Fruit fly (Drosophila melanogaster) S2 (cell line): ENCODE data around the gene CG11714.

Source experiments
- CG8478 ChIP-seq: fragments of >200 bp; optimal IDR thresholded peaks from 2 replicates; lab custom pipeline; 2018
- CTCF ChIP-seq, 2 experiments: fragments of >200 bp; optimal IDR thresholded peaks; 2 replicates each; lab custom pipeline; 2018

The CG11714 gene

dm6 chr3L:11493090-11493807 lies 29.3 kb downstream of the CG11714 start:
- TF ChIP-seq CG8478 (lab: Kevin White, UChicago) (no peak), CTCF (optimal IDR thresholded peaks at IDR 0.05; lab: Kevin White, UChicago) (no peak)

- no peak for TF ChIP-seq CTCF (optimal IDR thresholded peaks at IDR 0.05; lab: Kevin White, UChicago)
- no peak for TF ChIP-seq CG8478 (lab: Kevin White, UChicago)
These were observed 30.1 kb downstream of the CG11714 start for dm6 chr3L:11492457-11492856.

DNA sequence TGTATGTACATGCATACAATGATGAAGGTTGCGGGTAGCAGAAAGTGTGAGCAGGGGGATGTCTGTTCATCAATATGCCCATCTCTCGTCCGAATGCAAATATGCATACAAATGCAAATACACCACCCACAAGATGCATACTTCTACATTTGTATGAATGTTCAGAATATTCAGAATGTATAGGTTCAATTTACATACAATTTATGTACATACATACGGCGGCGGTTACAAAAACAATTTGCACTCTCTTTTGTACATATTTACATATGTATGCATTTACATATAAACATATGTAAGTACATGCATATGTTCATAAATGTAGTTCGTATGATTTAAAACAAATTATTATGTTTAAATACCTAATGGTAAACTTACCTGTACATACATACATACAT lies 30.6 kb downstream of the CG11714 start:
- no peak for TF ChIP-seq CTCF (optimal IDR thresholded peaks at IDR 0.05; lab: Kevin White, UChicago)
- no peak for TF ChIP-seq CG8478 (lab: Kevin White, UChicago)

dm6 chr3L:11491222-11491873 lies 31.2 kb downstream of the CG11714 start:
- TF ChIP-seq CG8478 (lab: Kevin White, UChicago) = no peak
- no peak for TF ChIP-seq CTCF (optimal IDR thresholded peaks at IDR 0.05; lab: Kevin White, UChicago)

- TF ChIP-seq CTCF (optimal IDR thresholded peaks at IDR 0.05; lab: Kevin White, UChicago) (no peak), CG8478 (lab: Kevin White, UChicago) (no peak)
These were observed 32.0 kb downstream of the CG11714 start for dm6 chr3L:11490539-11490938.

DNA sequence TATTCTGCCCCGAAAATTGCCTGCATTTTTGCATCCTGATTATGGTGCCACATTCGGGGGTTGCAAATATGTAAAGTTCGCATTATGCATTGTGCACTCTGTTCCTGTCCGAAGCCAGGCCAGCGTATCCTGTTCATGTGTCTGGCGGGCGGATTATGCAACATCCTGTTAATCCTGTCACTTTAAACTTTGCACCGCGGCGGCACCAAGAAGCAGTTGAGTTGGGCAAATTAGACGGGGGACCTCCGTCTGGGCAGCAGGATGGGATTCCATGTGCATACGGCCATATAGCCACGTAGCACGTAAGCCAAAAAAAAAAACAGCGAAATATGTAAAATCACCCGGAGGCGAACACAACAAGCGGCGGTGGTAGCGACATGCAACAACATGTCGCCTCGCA lies 33.0 kb downstream of the CG11714 start:
- TF ChIP-seq CTCF (optimal IDR thresholded peaks at IDR 0.05; lab: Kevin White, UChicago) (no peak), CG8478 (lab: Kevin White, UChicago) (no peak)

DNA sequence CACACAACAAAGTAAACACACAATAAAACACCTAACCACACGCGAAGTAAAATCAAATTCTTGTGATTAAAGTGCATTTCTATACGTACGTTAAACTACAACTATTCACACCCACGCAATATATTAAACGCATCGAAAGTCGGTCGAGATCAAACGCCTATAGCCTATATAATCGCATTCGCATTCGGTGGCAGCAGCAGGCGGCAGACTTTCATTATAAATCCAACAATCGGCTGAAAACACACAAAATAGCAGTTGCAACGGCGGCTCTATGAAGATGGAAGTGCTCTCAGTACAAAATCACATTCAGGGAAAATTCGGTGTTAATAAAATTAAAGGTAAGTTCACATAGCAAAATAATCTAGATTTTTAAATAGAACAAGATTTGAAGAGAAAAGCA lies 34.2 kb downstream of the CG11714 start:
- TF ChIP-seq CTCF (optimal IDR thresholded peaks at IDR 0.05; lab: Kevin White, UChicago) = no peak
- no peak for TF ChIP-seq CG8478 (lab: Kevin White, UChicago)

DNA sequence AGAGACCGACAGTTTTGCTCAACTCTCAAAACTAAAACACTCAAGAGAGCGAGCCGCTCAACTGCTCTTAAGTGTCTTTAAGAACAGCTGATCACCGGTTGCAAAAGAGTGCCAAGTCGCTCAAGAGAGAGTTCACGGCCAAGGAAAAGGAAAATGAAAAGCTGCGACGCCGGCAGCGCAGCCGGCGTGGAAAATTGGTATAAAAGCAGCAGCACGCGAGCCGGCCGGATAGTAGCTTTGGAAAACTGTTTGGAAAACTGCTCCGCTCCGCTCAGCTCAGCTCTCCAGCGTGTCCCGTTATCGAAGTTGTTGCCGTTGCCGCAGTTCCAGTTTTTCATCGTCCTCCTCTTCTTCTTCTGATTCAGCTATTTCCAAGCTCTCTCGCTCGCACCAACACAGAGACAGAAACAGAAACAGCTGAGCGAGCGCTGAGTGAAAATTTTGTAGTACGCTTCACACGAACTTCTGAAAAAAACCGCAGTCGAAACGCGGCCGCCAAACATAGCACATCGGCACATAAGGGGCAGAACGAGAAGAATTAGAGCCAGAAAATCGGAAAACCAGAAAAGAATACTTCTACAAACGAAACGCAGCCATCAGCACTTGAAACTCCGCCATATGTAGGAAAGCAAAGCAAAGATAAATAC lies 35.1 kb downstream of the CG11714 start, which contains the start of gene chrb:
chrb (plus strand) TSS at position 224 of the 647 bp plus-strand sequence.
- TF ChIP-seq CTCF (optimal IDR thresholded peaks at IDR 0.05; lab: Kevin White, UChicago) = no peak
- no peak for TF ChIP-seq CG8478 (lab: Kevin White, UChicago)

DNA sequence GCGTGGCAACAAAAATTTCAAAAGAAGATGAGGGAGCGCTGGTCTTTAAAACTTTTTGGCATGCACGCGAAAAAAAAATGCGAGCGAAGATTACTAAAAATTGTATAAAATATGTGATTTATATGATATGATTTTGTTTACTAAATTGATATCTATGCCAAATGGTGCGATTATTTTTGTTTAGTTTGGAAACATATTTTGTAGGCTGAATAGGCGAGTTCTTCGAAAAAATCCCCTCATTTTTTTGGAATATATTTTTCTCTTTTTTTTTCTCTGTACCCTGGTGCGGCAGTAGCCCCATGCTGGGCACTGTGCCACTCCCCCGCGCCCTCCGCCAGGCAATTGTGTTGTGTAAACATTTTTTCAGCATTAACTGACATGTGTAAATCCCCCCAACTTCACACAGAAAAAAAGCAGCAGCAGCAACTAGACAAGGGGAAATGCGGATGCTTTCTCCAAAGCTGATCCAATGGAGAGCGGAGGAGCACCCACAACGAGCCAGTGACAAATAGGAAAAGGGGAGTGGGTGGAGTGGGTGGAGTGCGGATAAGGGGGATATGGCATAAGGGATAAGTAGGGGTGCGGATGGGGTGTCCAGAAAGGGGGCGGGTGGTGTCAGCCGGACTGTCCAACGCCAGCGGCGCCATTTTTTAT lies 36.4 kb downstream of the CG11714 start:
- TF ChIP-seq CG8478 (lab: Kevin White, UChicago) = no peak
- no peak for TF ChIP-seq CTCF (optimal IDR thresholded peaks at IDR 0.05; lab: Kevin White, UChicago)

- no peak for TF ChIP-seq CTCF (optimal IDR thresholded peaks at IDR 0.05; lab: Kevin White, UChicago)
- no peak for TF ChIP-seq CG8478 (lab: Kevin White, UChicago)
These were observed 38.0 kb downstream of the CG11714 start for dm6 chr3L:11484483-11484882.

dm6 chr3L:11483135-11483534 lies 39.4 kb downstream of the CG11714 start:
- TF ChIP-seq CTCF (optimal IDR thresholded peaks at IDR 0.05; lab: Kevin White, UChicago) (no peak), CG8478 (lab: Kevin White, UChicago) (no peak)

DNA sequence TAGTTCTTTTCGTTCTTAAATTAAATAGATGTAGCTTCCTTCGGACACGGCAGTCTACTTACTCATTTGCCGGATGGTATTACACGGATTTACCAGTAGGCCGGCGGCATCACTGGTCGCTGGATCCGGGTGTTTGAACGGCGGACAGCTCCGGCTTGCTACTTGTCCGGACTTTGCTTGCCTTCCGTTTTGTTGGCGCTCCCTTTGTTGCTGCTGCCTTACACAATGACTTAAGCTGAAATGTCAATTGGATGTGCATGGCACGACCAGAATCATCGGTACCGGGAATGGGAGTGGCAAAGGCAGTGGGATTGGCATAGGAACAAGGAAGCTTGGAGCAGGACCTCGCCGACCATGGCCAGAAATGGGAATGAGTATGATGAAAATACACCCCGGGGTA lies 42.2 kb downstream of the CG11714 start:
- TF ChIP-seq CG8478 (lab: Kevin White, UChicago) = no peak
- no peak for TF ChIP-seq CTCF (optimal IDR thresholded peaks at IDR 0.05; lab: Kevin White, UChicago)

DNA sequence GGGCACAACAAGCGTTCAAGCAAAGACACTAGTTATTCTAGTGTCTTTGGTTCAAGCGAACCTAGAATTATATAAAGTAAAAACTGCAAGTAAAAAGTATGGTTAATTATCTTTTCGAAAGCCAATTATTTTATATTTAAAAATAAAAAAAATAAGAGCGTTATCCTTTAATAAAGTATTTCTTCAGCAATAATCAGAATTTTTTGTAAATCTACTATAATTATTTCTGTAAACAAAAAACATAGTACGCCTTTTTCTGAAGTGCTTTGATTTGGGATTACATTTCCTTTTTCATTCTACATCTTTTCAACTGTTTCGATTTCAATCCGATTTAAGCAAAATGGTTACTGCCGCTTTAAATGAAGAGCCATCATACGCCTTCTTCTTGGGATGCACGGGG lies 47.9 kb downstream of the CG11714 start, which contains the start of gene Vha16-2:
Vha16-2 (plus strand) TSS at position 301 of the 400 bp plus-strand sequence.
- no peak for TF ChIP-seq CG8478 (lab: Kevin White, UChicago)
- no peak for TF ChIP-seq CTCF (optimal IDR thresholded peaks at IDR 0.05; lab: Kevin White, UChicago)

- TF ChIP-seq CTCF (optimal IDR thresholded peaks at IDR 0.05; lab: Kevin White, UChicago) (no peak), CG8478 (lab: Kevin White, UChicago) (no peak)
These were observed 49.5 kb downstream of the CG11714 start, which contains the start of gene Vha16-3 for dm6 chr3L:11472991-11473390. TSS of gene Vha16-3 (plus strand) at chr3L:11473291.
